Worm (Caenorhabditis elegans): Measurements from ENCODE around the gene wrk-1.

The wrk-1 gene

DNA sequence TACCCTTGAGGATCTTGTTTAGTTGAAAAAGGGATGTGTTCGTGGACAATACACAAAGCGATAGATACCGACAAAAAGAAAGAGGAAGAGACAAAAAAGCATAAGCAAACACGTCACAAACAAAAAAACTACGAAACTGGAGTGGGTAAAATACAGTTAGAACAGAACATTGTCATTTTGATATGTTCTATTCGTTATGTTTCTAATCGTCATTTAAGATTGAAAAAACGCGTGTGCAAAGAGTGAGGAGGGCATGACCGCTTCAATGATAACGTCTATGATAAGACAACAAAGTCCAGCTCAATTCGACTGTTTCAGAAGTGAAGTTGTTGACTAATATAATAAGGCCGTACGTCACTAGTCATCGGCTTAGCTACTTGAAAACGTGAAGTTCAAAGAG is 37.0 kb downstream of the wrk-1 start:
- no peak for TF ChIP-seq unc-62 (GFP tag; optimal IDR thresholded peaks at IDR 0.05)

DNA sequence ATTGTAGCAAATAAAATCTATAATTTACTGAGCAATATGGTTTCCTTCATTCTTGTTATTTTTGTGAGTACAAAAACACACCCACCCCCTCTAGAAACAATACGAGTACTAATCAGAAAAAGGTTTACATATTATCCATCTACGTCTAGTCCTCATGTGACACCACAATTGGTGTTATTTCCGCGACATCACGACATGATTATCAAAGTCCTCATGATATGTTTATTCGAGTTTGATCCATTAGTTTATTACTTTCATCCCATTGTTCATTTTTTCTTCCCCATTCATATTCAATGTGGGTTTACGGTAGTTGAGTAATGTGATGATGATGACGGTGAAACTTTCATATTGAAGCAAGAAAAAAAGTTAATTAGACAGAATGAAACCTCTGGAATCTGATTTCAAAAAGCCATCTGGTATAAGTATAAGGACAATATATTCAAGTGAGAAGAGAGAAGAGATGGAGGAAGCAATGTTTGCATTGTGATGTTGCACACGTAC is 38.1 kb downstream of the wrk-1 start:
- no peak for TF ChIP-seq unc-62 (GFP tag; optimal IDR thresholded peaks at IDR 0.05)

DNA sequence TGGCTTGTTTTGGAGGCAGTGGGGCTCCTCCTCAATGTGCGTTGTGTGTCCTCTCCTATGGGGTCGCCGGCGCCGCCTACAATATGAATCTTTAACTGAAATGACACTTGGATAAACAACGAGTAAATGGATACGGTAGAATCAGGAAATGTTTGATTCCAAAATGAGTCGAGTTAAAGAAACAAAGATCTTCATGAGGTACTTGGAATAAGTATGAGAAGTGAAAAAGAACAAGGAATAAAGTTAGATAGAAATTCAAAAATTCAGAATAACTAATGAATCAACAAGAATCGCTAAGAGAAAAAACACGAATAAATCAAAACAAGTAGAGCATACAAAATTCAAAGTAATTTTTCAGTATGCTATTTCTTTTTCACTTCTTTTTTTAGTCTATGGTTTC is 41.4 kb downstream of the wrk-1 start, which contains the start of gene npr-28:
npr-28 (minus strand) TSS at position 101 of the 400 bp plus-strand sequence.
- TF ChIP-seq unc-62 (GFP tag; optimal IDR thresholded peaks at IDR 0.05) = no peak

DNA sequence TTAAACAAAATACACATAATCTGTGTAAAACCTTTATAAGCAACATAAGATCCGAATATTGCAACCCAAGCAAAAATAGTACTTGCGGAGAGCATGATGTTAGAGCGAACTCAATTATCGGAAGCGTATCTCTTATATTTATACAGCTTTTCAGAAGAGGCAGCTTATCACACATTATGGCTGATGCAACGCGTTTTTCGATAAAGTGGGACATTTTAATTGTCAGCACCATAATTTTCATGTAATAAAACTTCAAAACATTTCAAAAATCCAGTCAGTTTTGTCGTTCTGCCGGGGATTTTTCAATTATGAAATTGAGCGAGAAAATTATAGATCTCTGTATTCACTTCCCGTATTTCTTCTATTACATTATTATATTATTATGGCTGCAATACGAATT is 46.1 kb downstream of the wrk-1 start, which contains the start of gene drd-5:
drd-5 (minus strand) TSS at position 101 of the 400 bp plus-strand sequence.
- TF ChIP-seq unc-62 (GFP tag; optimal IDR thresholded peaks at IDR 0.05) = no peak

DNA sequence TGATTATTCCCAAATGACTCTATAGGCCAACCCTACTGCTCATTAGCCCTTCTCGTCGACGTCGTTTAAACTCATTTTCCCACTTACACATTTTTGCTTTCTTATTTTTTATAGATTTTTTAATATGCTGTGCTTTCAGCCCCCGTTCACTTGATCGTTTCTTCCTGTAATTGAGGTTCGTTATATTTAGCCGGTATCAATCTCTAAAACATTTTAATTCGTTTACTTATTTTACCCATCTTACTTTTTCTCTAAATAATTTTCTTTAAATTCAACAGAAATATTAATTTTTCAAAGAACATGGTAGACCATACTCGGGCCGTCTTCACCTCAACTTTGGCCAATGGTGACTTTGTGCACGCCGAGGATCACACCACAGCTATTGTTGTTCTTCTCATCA is 50.7 kb downstream of the wrk-1 start, which contains the start of gene F55E10.1:
F55E10.1 (plus strand) TSS at position 301 of the 400 bp plus-strand sequence.
- TF ChIP-seq unc-62 (GFP tag; optimal IDR thresholded peaks at IDR 0.05) = no peak

DNA sequence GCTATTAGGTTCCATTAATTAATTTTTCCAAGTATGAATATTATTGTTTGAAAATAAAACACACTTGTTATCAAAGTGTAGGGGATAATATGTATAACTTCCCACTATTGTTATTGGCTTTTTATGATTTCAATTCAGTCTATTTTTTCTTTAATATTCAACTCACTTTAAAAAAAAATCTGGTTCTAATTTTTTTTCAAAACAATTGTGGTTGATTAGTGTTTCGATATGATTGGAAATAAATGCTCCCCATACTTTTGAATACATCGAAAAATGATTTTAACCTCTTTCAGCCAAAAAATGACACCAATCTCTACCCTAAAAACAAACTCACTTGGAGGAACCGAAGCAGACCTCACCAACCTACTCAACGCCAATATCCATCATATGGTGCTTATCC is 52.0 kb downstream of the wrk-1 start, which contains the start of gene F55E10.2:
F55E10.2 (plus strand) TSS at position 301 of the 400 bp plus-strand sequence.
- no peak for TF ChIP-seq unc-62 (GFP tag; optimal IDR thresholded peaks at IDR 0.05)

All from whole organism, dauer.